Fruit fly (Drosophila melanogaster) whole organism, adult: Measurements from ENCODE around the gene Orp8.

Experiments
- CG11617 ChIP-seq: fragments of 200-800 bp; sonication (Bioruptor generic); optimal IDR thresholded peaks from 2 replicates; lab custom pipeline; 2017; ENCODE audit warnings: mild to moderate bottlenecking, missing biosample characterization, missing genetic modification reagents, missing genetic modification characterization
- CG12768 ChIP-seq: fragments of 200-800 bp; sonication (Bioruptor generic); optimal IDR thresholded peaks from 2 replicates; lab custom pipeline; 2017; ENCODE audit warnings: missing biosample characterization, missing genetic modification characterization, mild to moderate bottlenecking, moderate library complexity, missing genetic modification reagents
- CG14711 ChIP-seq: fragments of 200-800 bp; sonication (Bioruptor generic); optimal IDR thresholded peaks from 2 replicates; lab custom pipeline; 2018; ENCODE audit warnings: missing biosample characterization, mild to moderate bottlenecking, missing genetic modification characterization, moderate library complexity
- CG1620 ChIP-seq: fragments of 200-800 bp; sonication (Bioruptor generic); optimal IDR thresholded peaks from 2 replicates; lab custom pipeline; 2016; ENCODE audit warnings: missing biosample characterization, missing genetic modification characterization
- CG33017 ChIP-seq: fragments of 200-800 bp; sonication (Bioruptor generic); optimal IDR thresholded peaks from 2 replicates; lab custom pipeline; 2018; ENCODE audit warnings: missing biosample characterization, mild to moderate bottlenecking, missing genetic modification characterization, moderate library complexity
- CG5204 ChIP-seq: fragments of 200-800 bp; sonication (Bioruptor generic); optimal IDR thresholded peaks from 2 replicates; lab custom pipeline; 2016; ENCODE audit warnings: missing biosample characterization, missing genetic modification characterization
- CG7045 ChIP-seq: fragments of 200-800 bp; sonication (Bioruptor generic); optimal IDR thresholded peaks from 2 replicates; lab custom pipeline; 2017; ENCODE audit warnings: missing biosample characterization, mild to moderate bottlenecking, missing genetic modification characterization
- CG7101 ChIP-seq: fragments of 200-800 bp; sonication (Bioruptor generic); optimal IDR thresholded peaks from 2 replicates; lab custom pipeline; 2018; ENCODE audit warnings: missing biosample characterization, mild to moderate bottlenecking, missing genetic modification characterization, moderate library complexity
- Clk ChIP-seq: fragments of 200-800 bp; sonication (Bioruptor generic); optimal IDR thresholded peaks from 2 replicates; lab custom pipeline; 2017; ENCODE audit warnings: missing biosample characterization, missing genetic modification characterization
- Crg-1 ChIP-seq: fragments of 200-800 bp; sonication (Bioruptor generic); optimal IDR thresholded peaks from 2 replicates; lab custom pipeline; 2016; ENCODE audit warnings: missing biosample characterization, missing genetic modification characterization
- Hr96 ChIP-seq: fragments of 200-800 bp; sonication (Bioruptor generic); optimal IDR thresholded peaks from 2 replicates; lab custom pipeline; 2016; ENCODE audit warnings: missing biosample characterization, missing genetic modification characterization
- Mnt ChIP-seq: fragments of 200-800 bp; sonication (Bioruptor generic); optimal IDR thresholded peaks from 2 replicates; lab custom pipeline; 2016; ENCODE audit warnings: missing biosample characterization, mild to moderate bottlenecking, missing genetic modification characterization
- bab1 ChIP-seq: fragments of 200-800 bp; sonication (Bioruptor generic); optimal IDR thresholded peaks from 3 replicates; lab custom pipeline; 2019; ENCODE audit warnings: missing biosample characterization, mild to moderate bottlenecking, missing genetic modification characterization, moderate library complexity
- cic ChIP-seq: fragments of 200-800 bp; sonication (Bioruptor generic); optimal IDR thresholded peaks from 2 replicates; lab custom pipeline; 2017; ENCODE audit warnings: missing biosample characterization, mild to moderate bottlenecking, missing genetic modification characterization, moderate library complexity
- cnc ChIP-seq, 2 experiments: fragments of >200 bp; optimal IDR thresholded peaks; 2 replicates each; lab custom pipeline; 2017
- kay ChIP-seq: fragments of 200-800 bp; sonication (Bioruptor generic); peaks from one replicate; lab custom pipeline; 2016; ENCODE audit warnings: missing biosample characterization, missing genetic modification characterization, borderline replicate concordance
- ovo ChIP-seq: fragments of 200-800 bp; sonication (Bioruptor generic); optimal IDR thresholded peaks from 2 replicates; lab custom pipeline; 2016; ENCODE audit warnings: missing biosample characterization, missing genetic modification characterization
- pad ChIP-seq: fragments of 200-800 bp; sonication (Bioruptor generic); optimal IDR thresholded peaks from 3 replicates; lab custom pipeline; 2017; ENCODE audit warnings: missing biosample characterization, missing genetic modification characterization, mild to moderate bottlenecking, moderate library complexity, missing genetic modification reagents
- tj ChIP-seq: fragments of 200-800 bp; sonication (Bioruptor generic); optimal IDR thresholded peaks from 3 replicates; lab custom pipeline; 2017; ENCODE audit warnings: missing biosample characterization, mild to moderate bottlenecking, missing genetic modification characterization, moderate library complexity
- toe ChIP-seq: fragments of 200-800 bp; sonication (Bioruptor generic); optimal IDR thresholded peaks from 2 replicates; lab custom pipeline; 2016; ENCODE audit warnings: missing biosample characterization, missing genetic modification characterization

The Orp8 gene

dm6 chr3R:20283531-20284139 is 25.5 kb upstream of the Orp8 start:
- TF ChIP-seq toe (no peak), cic (GFP tag; lab: Kevin White, UChicago) (peak; percentile 67)

DNA sequence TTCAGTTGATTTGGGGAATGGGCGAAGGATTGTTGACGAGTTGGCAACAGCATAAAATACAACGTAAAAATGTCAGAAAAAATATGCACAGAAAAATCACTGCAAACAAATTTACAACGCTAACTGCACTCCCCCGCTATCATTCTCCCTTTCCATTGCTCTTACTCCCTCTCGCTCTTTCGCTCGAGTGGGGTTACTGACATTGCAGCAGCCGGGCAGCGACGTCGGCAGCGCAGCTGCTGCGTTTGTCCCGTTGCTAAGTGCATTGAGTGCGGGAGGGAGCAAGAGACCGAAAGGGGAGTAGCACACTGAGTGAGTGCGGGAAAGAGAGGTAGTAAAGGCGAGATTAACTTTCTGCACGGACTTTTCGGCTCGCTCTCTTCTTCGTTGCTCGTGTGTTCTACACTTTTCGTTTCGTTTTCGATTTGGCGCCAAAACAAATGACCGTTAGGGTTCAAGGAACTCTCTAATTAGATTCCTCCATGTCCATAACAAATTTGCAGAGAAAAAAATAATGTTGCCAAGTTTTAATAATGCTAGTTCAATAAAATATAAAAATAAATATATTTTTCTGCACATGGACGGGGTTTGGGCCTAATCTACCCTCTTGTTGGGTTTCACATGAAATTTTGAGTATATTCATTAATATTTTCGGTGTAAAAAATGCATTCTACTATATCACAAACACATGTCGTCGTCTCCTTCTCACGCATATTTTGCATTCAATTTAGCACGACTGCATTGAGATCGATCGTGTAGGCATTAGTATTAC is 24.8 kb upstream of the Orp8 start:
- TF ChIP-seq cic (GFP tag; lab: Kevin White, UChicago) (peak; percentile 50), CG12768 (GFP tag; lab: Kevin White, UChicago) (no peak), CG1620 (no peak), cnc (optimal IDR thresholded peaks at IDR 0.05; lab: Kevin White, UChicago) (no peak), pad (GFP tag; lab: Kevin White, UChicago) (peak; percentile 92), bab1 (GFP tag; lab: Kevin White, UChicago) (peak; percentile 25), CG7101 (tag; lab: Kevin White, UChicago) (no peak), ovo (GFP tag; lab: Kevin White, UChicago) (peak; percentile 21), CG14711 (peak; percentile 3), kay (peak; percentile 8)

DNA sequence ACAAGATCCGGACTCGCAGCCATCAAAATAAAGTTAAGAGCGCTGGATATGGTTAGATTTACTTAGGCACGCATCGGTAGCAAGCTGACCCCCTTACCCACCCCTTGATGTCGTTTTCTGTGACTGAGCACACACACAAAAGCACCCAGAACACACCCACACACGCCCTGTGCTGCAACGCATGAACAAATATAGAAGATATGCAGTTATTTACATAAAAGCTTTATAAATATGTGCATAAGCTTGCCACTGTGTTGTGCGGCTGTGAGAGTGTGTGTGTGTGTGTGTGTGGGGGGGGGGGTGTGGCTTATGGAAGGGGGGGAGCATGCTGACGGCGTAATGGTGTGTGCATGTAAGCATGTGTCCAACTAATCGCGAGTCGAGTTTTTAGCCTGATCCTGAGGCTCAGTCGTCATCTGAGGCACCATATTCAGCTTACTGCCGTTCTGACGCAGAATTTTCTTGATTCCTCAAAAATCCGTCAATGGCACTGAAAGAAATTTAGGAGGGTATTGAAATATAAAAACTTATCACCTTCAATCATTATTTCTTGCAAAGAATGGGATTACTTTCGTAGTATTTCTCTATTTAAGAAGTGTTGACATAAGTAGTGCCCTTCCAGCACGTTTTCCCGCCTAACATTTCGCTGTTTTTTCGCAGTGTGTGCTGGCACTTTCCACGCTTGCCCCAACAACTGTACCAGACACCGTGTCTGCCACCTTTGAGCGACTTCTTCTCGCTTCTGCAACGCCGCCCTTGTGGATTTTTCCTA is 23.3 kb upstream of the Orp8 start:
- no peak for TF ChIP-seq ovo (GFP tag; lab: Kevin White, UChicago)
- TF ChIP-seq kay = no peak
- no peak for TF ChIP-seq Hr96 (GFP tag; lab: Kevin White, UChicago)
- no peak for TF ChIP-seq CG7101 (tag; lab: Kevin White, UChicago)
- no peak for TF ChIP-seq Mnt
- TF ChIP-seq CG14711 = no peak
- TF ChIP-seq cic (GFP tag; lab: Kevin White, UChicago) = no peak
- no peak for TF ChIP-seq CG7045 (GFP tag; lab: Kevin White, UChicago)
- no peak for TF ChIP-seq CG12768 (GFP tag; lab: Kevin White, UChicago)
- no peak for TF ChIP-seq cnc (optimal IDR thresholded peaks at IDR 0.05; lab: Kevin White, UChicago)
- TF ChIP-seq CG1620 = no peak
- no peak for TF ChIP-seq toe
- TF ChIP-seq Clk = no peak
- no peak for TF ChIP-seq Crg-1 (GFP tag; lab: Kevin White, UChicago)
- no peak for TF ChIP-seq bab1 (GFP tag; lab: Kevin White, UChicago)
- TF ChIP-seq CG11617 = no peak
- no peak for TF ChIP-seq CG5204

DNA sequence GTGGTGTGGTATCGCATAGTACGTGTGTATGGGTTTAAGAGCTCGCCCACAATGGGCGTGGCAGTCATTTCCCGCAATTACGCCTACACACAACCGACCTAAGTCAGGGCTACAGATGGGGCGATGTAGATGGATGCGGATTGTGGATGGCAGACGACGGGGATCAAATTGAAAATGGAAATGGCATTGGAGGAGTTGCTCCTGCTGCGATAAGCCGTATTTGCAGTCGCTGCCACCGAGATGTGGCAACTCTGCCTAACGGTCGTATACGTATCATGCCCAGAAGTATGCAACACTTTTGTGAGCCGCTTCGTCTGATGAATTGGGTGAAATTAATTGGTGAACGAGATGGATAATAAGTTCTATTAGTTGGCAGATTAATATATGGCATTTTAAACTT is 22.4 kb upstream of the Orp8 start:
- TF ChIP-seq CG14711 = peak; percentile 24
- TF ChIP-seq Clk = no peak

DNA sequence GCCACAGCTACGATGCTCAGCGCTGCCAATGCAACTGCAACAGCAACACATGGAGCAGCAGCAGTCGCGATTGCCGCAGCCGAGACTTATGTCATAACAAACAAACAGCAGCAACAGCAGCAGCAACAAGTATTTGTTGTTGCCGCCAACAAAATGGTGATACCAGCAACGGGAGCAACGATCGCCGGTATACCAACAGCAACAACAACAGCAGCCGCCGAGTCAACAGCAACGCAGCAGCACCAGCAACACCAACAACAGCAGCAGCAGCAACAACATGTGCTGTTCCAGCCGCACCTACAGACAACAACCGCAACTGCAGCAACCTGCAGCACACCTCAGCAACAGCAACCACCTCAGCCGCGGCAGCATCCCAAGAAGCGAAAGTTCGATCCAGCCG is 21.1 kb upstream of the Orp8 start:
- TF ChIP-seq toe (no peak), pad (GFP tag; lab: Kevin White, UChicago) (no peak), kay (no peak), CG33017 (no peak), CG11617 (no peak), tj (GFP tag; lab: Kevin White, UChicago) (no peak), cic (GFP tag; lab: Kevin White, UChicago) (no peak), CG14711 (no peak), cnc (optimal IDR thresholded peaks at IDR 0.05; lab: Kevin White, UChicago) (no peak), CG5204 (no peak), CG7045 (GFP tag; lab: Kevin White, UChicago) (no peak), CG1620 (no peak), Mnt (no peak), Crg-1 (GFP tag; lab: Kevin White, UChicago) (no peak), Clk (no peak), bab1 (GFP tag; lab: Kevin White, UChicago) (no peak), CG7101 (tag; lab: Kevin White, UChicago) (no peak), Hr96 (GFP tag; lab: Kevin White, UChicago) (no peak), ovo (GFP tag; lab: Kevin White, UChicago) (no peak)

- TF ChIP-seq CG33017 (no peak), bab1 (GFP tag; lab: Kevin White, UChicago) (no peak), ovo (GFP tag; lab: Kevin White, UChicago) (no peak), kay (no peak), Clk (no peak), CG1620 (no peak), CG12768 (GFP tag; lab: Kevin White, UChicago) (no peak), CG7101 (tag; lab: Kevin White, UChicago) (no peak), tj (GFP tag; lab: Kevin White, UChicago) (no peak)
Measured at dm6 chr3R:20288564-20288963, 20.6 kb upstream of the Orp8 start.

- TF ChIP-seq ovo (GFP tag; lab: Kevin White, UChicago) (no peak), CG12768 (GFP tag; lab: Kevin White, UChicago) (no peak), bab1 (GFP tag; lab: Kevin White, UChicago) (no peak), toe (no peak), CG5204 (no peak), Clk (no peak), CG33017 (no peak)
Measured at dm6 chr3R:20291106-20291505, 18.0 kb upstream of the Orp8 start.
